Fruit fly (Drosophila melanogaster): ENCODE measurements around the gene CG15820.

The CG15820 gene

DNA sequence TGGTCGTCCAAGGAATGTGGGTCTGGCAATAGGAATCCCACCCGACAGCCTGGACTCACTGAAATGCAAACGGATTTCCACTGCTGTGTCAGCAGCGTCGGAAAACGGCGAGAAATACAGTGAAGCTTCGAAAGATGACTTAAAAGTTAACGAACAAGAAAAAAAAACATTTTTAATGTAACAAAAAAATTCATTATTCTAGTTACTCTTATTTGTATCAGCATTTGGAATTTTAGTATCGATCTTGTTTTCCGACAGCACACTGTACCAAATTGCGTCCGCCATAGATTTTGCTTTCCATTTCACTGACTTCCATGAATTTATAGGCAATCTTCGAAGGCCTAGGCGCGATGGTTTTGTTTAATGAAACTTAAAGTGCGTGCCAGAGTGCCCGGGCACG, 9.3 kb downstream of the CG15820 start (continued):
- TF ChIP-seq Optix (GFP tag; IDR thresholded peaks at IDR 0.05), result peak; percentile 49; the same call in 1 of the 3 replicates
- peak; percentile 59; the same call in 1 of the 2 replicates for TF ChIP-seq CG17328 (GFP tag; IDR thresholded peaks at IDR 0.05)
- peak; percentile 41; the same call in 1 of the 3 replicates for TF ChIP-seq CG7357 (GFP tag; IDR thresholded peaks at IDR 0.05)
- TF ChIP-seq sisA (GFP tag; IDR thresholded peaks at IDR 0.05), result 0 out of 2 replicates have a peak, but pooled peaks have one; percentile 21
- peak; percentile 19 for TF ChIP-seq Meics (GFP tag; optimal IDR thresholded peaks at IDR 0.05)
- peak; percentile 23 for TF ChIP-seq unpg (GFP tag; optimal IDR thresholded peaks at IDR 0.05)
- TF ChIP-seq CG3065 (GFP tag; optimal IDR thresholded peaks at IDR 0.05), result no peak
- peak; percentile 2 for TF ChIP-seq ind (GFP tag; optimal IDR thresholded peaks at IDR 0.05)
- peak; percentile 16 for TF ChIP-seq CG2712 (tag; optimal IDR thresholded peaks at IDR 0.05)
- TF ChIP-seq Fer3 (tag; optimal IDR thresholded peaks at IDR 0.05), result peak; percentile 35
- peak; percentile 10 for TF ChIP-seq Blimp-1 (GFP tag; optimal IDR thresholded peaks at IDR 0.05)
- TF ChIP-seq br (optimal IDR thresholded peaks at IDR 0.05), result no peak
- 0 out of 2 replicates have a peak, but pooled peaks have one; percentile 46 for TF ChIP-seq CG32767 (GFP tag; IDR thresholded peaks at IDR 0.05)
- peak; percentile 44; the same call in 1 of the 2 replicates for TF ChIP-seq CG10366 (GFP tag; IDR thresholded peaks at IDR 0.05)
- TF ChIP-seq CG11695 (GFP tag; IDR thresholded peaks at IDR 0.05), result 0 out of 3 replicates have a peak, but pooled peaks have one; percentile 18
- no peak for TF ChIP-seq CG31224 (GFP tag; IDR thresholded peaks at IDR 0.05)

DNA sequence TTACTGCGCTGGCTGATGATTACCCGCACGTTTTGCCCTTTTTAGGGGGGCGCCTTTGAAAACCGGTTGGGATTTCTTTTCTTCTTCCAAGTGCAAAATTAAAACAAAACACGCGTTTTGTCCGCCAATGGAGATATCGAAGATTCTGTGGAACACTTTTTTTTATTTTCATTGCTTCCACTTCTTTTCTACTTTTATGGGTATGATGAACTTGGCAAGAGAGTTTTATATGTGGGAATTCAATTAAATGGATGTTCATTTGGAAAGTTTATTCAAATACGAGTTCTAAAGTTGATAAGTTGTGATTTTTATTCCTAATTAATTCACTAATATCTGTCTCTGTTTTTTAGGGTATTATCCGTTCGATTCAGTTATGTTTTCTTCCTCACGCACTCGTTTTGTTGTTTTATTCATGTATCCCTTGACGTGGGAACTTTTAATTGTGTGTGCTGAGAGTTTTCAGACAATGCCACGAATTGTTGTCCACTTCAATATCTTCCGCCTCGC, 10.0 kb downstream of the CG15820 start:
- TF ChIP-seq schlank (tag; optimal IDR thresholded peaks at IDR 0.05) (no peak), fd96Cb (tag; optimal IDR thresholded peaks at IDR 0.05) (peak; percentile 76), twi (tag; optimal IDR thresholded peaks at IDR 0.05) (no peak), dmrt99B (tag; optimal IDR thresholded peaks at IDR 0.05) (peak; percentile 44), CG17912 (GFP tag; optimal IDR thresholded peaks at IDR 0.05) (no peak), Dek (tag; optimal IDR thresholded peaks at IDR 0.05) (no peak), grau (tag; optimal IDR thresholded peaks at IDR 0.05) (no peak), ind (GFP tag; optimal IDR thresholded peaks at IDR 0.05) (peak; percentile 54), inv (GFP tag; IDR thresholded peaks at IDR 0.05; ENCODE audit: partially characterized antibody) (no peak), Taf1 (GFP tag; IDR thresholded peaks at IDR 0.05) (no peak), B-H1 (GFP tag; IDR thresholded peaks at IDR 0.05) (peak; percentile 27; the same call in 2 of the 3 replicates), lmd (GFP tag; IDR thresholded peaks at IDR 0.05) (peak; percentile 62; the same call in 1 of the 2 replicates), tin (GFP tag; optimal IDR thresholded peaks at IDR 0.05) (peak; percentile 51), CG15696 (tag; optimal IDR thresholded peaks at IDR 0.05) (no peak), CG18599 (GFP tag; optimal IDR thresholded peaks at IDR 0.05) (peak; percentile 30), CG7786 (GFP tag; optimal IDR thresholded peaks at IDR 0.05) (no peak), CG43689 (GFP tag; IDR thresholded peaks at IDR 0.05) (no peak), Rfx (GFP tag; IDR thresholded peaks at IDR 0.05) (peak; percentile 15; the same call in 1 of the 2 replicates), CG17361 (GFP tag; IDR thresholded peaks at IDR 0.05) (peak; percentile 65), B-H2 (GFP tag; optimal IDR thresholded peaks at IDR 0.05) (no peak), Sox102F (GFP tag; optimal IDR thresholded peaks at IDR 0.05) (peak; percentile 69), CG17829 (tag; optimal IDR thresholded peaks at IDR 0.05) (peak; percentile 15), sisA (GFP tag; IDR thresholded peaks at IDR 0.05) (peak; percentile 64), phol (tag; optimal IDR thresholded peaks at IDR 0.05) (peak; percentile 70), Hr51 (GFP tag; optimal IDR thresholded peaks at IDR 0.05) (peak in 1 of 2 experiments; percentile 8), CG2712 (tag; optimal IDR thresholded peaks at IDR 0.05) (peak; percentile 53), Atf3 (GFP tag; optimal IDR thresholded peaks at IDR 0.05) (no peak), vvl (GFP tag; IDR thresholded peaks at IDR 0.05) (peak; percentile 86), run (tag; optimal IDR thresholded peaks at IDR 0.05) (no peak), Six4 (GFP tag; optimal IDR thresholded peaks at IDR 0.05) (peak; percentile 32), Bgb (GFP tag; IDR thresholded peaks at IDR 0.05; ENCODE audit: partially characterized antibody) (no peak), CG3163 (GFP tag; optimal IDR thresholded peaks at IDR 0.05) (no peak), ttk (GFP tag; IDR thresholded peaks at IDR 0.05) (0 out of 2 replicates have a peak, but pooled peaks have one; percentile 41), jing (GFP tag; optimal IDR thresholded peaks at IDR 0.05) (no peak), CG15073 (GFP tag; optimal IDR thresholded peaks at IDR 0.05) (no peak), lilli (GFP tag; optimal IDR thresholded peaks at IDR 0.05) (no peak)

Data from whole organism, embryonic.